Worm (Caenorhabditis elegans) whole organism, L1 larva: Measurements from ENCODE around the gene sym-4.

ENCODE experiments used
- elt-2 ChIP-seq: sonication (generic microtip); optimal IDR thresholded peaks from 2 replicates; lab custom pipeline; 2016; ENCODE audit warnings: missing genetic modification characterization, mild to moderate bottlenecking, inconsistent platforms, missing compliant biosample characterization, missing genetic modification reagents
- fkh-10 ChIP-seq: sonication (generic microtip); optimal IDR thresholded peaks from 2 replicates; lab custom pipeline; 2017; ENCODE audit warnings: missing biosample characterization, missing genetic modification reagents, missing genetic modification characterization
- lin-13 ChIP-seq: fragments of 150-350 bp; optimal IDR thresholded peaks from 2 replicates; lab custom pipeline; 2014; ENCODE audit warnings: missing biosample characterization, missing genetic modification reagents, missing genetic modification characterization
- mep-1 ChIP-seq: fragments of 150-350 bp; optimal IDR thresholded peaks from 2 replicates; lab custom pipeline; 2014; ENCODE audit warnings: missing biosample characterization, missing genetic modification characterization
- nhr-11 ChIP-seq: fragments of 150-350 bp; optimal IDR thresholded peaks from 2 replicates; lab custom pipeline; 2014; ENCODE audit warnings: missing biosample characterization, missing genetic modification characterization
- nhr-12 ChIP-seq: sonication (generic microtip); optimal IDR thresholded peaks from 2 replicates; lab custom pipeline; 2017; ENCODE audit warnings: missing biosample characterization, missing genetic modification characterization
- nhr-76 ChIP-seq: sonication (generic microtip); optimal IDR thresholded peaks from 2 replicates; lab custom pipeline; 2017; ENCODE audit warnings: missing biosample characterization, missing genetic modification characterization
- nhr-77 ChIP-seq: fragments of 150-350 bp; optimal IDR thresholded peaks from 2 replicates; lab custom pipeline; 2014; ENCODE audit warnings: missing biosample characterization, missing genetic modification characterization
- skn-1 ChIP-seq: fragments of 150-350 bp; optimal IDR thresholded peaks from 2 replicates; lab custom pipeline; 2014; ENCODE audit warnings: missing biosample characterization, missing genetic modification characterization
- sox-4 ChIP-seq: sonication (generic microtip); optimal IDR thresholded peaks from 2 replicates; lab custom pipeline; 2016; ENCODE audit warnings: missing genetic modification characterization, missing compliant biosample characterization
- unc-62 ChIP-seq: fragments of 150-350 bp; optimal IDR thresholded peaks from 2 replicates; lab custom pipeline; 2014; ENCODE audit warnings: missing biosample characterization, missing genetic modification reagents, missing genetic modification characterization

DNA sequence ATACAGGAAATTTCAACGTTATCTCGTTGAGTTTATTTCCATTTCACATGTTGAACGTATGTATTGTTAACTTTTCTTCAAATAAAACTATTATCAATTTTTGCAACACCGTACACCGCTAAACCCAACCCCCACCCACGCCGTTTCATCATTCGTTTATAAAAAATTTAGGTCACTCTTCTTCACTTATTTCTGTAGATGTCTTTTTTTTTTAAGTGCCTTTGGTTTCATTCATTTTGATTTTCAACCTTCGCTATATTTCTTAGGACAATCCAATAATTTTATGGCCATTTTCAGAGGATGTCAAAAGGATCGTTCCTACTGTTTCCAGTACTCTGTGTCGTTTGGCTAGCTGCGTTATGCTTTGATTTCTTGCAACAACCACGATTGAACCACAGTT lies 10.7 kb upstream of the sym-4 start, which contains the start of gene C37E2.3:
- no peak for TF ChIP-seq sox-4 (tag; lab: Kevin White, UChicago)
- no peak for TF ChIP-seq unc-62 (GFP tag; lab: Kevin White, UChicago)
- no peak for TF ChIP-seq skn-1 (tag; lab: Kevin White, UChicago)
- TF ChIP-seq mep-1 (tag; lab: Kevin White, UChicago) = no peak
- no peak for TF ChIP-seq nhr-77
- TF ChIP-seq nhr-12 = no peak
- TF ChIP-seq fkh-10 = no peak
- no peak for TF ChIP-seq nhr-76
- no peak for TF ChIP-seq nhr-11
- TF ChIP-seq lin-13 (GFP tag; lab: Kevin White, UChicago) = no peak
- no peak for TF ChIP-seq elt-2 (tag; lab: Kevin White, UChicago)
